Worm (Caenorhabditis elegans) whole organism, L3 larva: ENCODE data around the gene Y54F10BM.22.

Source experiments
- ceh-28 ChIP-seq: fragments of 150-350 bp; optimal IDR thresholded peaks from 2 replicates; lab custom pipeline; 2014; ENCODE audit warnings: missing biosample characterization, missing genetic modification reagents, missing genetic modification characterization
- fos-1 ChIP-seq: fragments of 150-350 bp; optimal IDR thresholded peaks from 2 replicates; lab custom pipeline; 2014; ENCODE audit warnings: missing biosample characterization, missing genetic modification characterization
- nhr-77 ChIP-seq: fragments of 150-350 bp; optimal IDR thresholded peaks from 2 replicates; lab custom pipeline; 2014; ENCODE audit warnings: missing biosample characterization, missing genetic modification characterization
- sea-2 ChIP-seq: fragments of 150-350 bp; sonication (generic microtip); optimal IDR thresholded peaks from 4 replicates; lab custom pipeline; 2014; ENCODE audit warnings: missing biosample characterization, missing genetic modification reagents, missing genetic modification characterization
- tbx-2 ChIP-seq: sonication (generic microtip); optimal IDR thresholded peaks from 2 replicates; lab custom pipeline; 2016; ENCODE audit warnings: mild to moderate bottlenecking, missing genetic modification characterization, missing compliant biosample characterization
- unc-62 ChIP-seq: fragments of 150-350 bp; sonication (generic microtip); optimal IDR thresholded peaks from 4 replicates; lab custom pipeline; 2014; ENCODE audit warnings: missing biosample characterization, missing genetic modification reagents, missing genetic modification characterization
- ztf-11 ChIP-seq: fragments of 150-350 bp; optimal IDR thresholded peaks from 2 replicates; lab custom pipeline; 2014; ENCODE audit warnings: missing biosample characterization, missing genetic modification characterization

ce11 chrIII:2272732-2273131 lies 8.0 kb upstream of the Y54F10BM.22 start, which contains the start of gene fbxa-39:
- no peak for TF ChIP-seq ztf-11 (tag; lab: Kevin White, UChicago)
- TF ChIP-seq tbx-2 (tag; lab: Kevin White, UChicago), result no peak
- no peak for TF ChIP-seq nhr-77
- TF ChIP-seq sea-2, result no peak
- no peak for TF ChIP-seq unc-62 (GFP tag; lab: Kevin White, UChicago)
- no peak for TF ChIP-seq fos-1
- no peak for TF ChIP-seq ceh-28 (tag; lab: Kevin White, UChicago)
